Worm (Caenorhabditis elegans) whole organism, L4/young adult: ENCODE results near the gene atgp-2.

Source experiments
- W03F9.2 ChIP-seq: fragments of 150-350 bp; optimal IDR thresholded peaks from 2 replicates; lab custom pipeline; 2014; ENCODE audit warnings: missing biosample characterization, missing genetic modification characterization
- dao-5 ChIP-seq: sonication (generic microtip); optimal IDR thresholded peaks from 2 replicates; lab custom pipeline; 2016; ENCODE audit warnings: missing genotype, missing genetic modification characterization, moderate library complexity, missing compliant biosample characterization
- him-1 ChIP-seq: sonication (generic microtip); optimal IDR thresholded peaks from 2 replicates; lab custom pipeline; 2016; ENCODE audit warnings: missing genotype, missing genetic modification reagents, missing genetic modification characterization, missing compliant biosample characterization

- TF ChIP-seq him-1 (tag; lab: Kevin White, UChicago): no peak
- no peak for TF ChIP-seq dao-5 (tag; lab: Kevin White, UChicago)
- TF ChIP-seq W03F9.2 (tag; lab: Kevin White, UChicago): no peak
These were observed 34.3 kb upstream of the atgp-2 start, which contains the start of gene hhat-1 for ce11 chrII:14678157-14678556.
